Fruit fly (Drosophila melanogaster) whole organism, embryonic: ENCODE data around the gene CG10874.

Source experiments
- Ada2b ChIP-seq: fragments of 200-800 bp; sonication (Bioruptor generic); IDR thresholded peaks from 2 replicates; pipeline ENCODE4 v1.3.6; 2022; ENCODE audit warnings: missing biosample characterization, missing genetic modification characterization
- Atf-2 ChIP-seq: fragments of 200-800 bp; sonication (Bioruptor generic); optimal IDR thresholded peaks from 2 replicates; lab custom pipeline; 2016; ENCODE audit warnings: missing biosample characterization, missing genetic modification characterization
- CG11456 ChIP-seq: fragments of 200-800 bp; sonication (Bioruptor generic); IDR thresholded peaks from 3 replicates; pipeline ENCODE4 v1.3.6; 2022; ENCODE audit warnings: missing biosample characterization, missing genetic modification characterization
- CG14050 ChIP-seq: fragments of 200-800 bp; sonication (Bioruptor generic); IDR thresholded peaks from 3 replicates; pipeline ENCODE4 v1.3.6; 2022; ENCODE audit warnings: missing biosample characterization, missing genetic modification characterization
- CG1529 ChIP-seq: fragments of 200-800 bp; sonication (Bioruptor generic); optimal IDR thresholded peaks from 3 replicates; lab custom pipeline; 2018; ENCODE audit warnings: missing biosample characterization, missing genetic modification characterization
- CG16815 ChIP-seq: fragments of 200-800 bp; sonication (Bioruptor generic); optimal IDR thresholded peaks from 3 replicates; lab custom pipeline; 2017; ENCODE audit warnings: missing biosample characterization, mild to moderate bottlenecking, missing genetic modification characterization
- CG17359 ChIP-seq: fragments of 200-800 bp; sonication (Bioruptor generic); optimal IDR thresholded peaks from 3 replicates; lab custom pipeline; 2018; ENCODE audit warnings: missing biosample characterization, mild to moderate bottlenecking, missing genetic modification characterization, moderate library complexity
- CG17568 ChIP-seq: fragments of 200-800 bp; sonication (Bioruptor generic); optimal IDR thresholded peaks from 2 replicates; lab custom pipeline; 2018; ENCODE audit warnings: missing biosample characterization, mild to moderate bottlenecking, missing genetic modification characterization, moderate library complexity
- CG1792 ChIP-seq: fragments of 200-800 bp; sonication (Bioruptor generic); optimal IDR thresholded peaks from 2 replicates; lab custom pipeline; 2016; ENCODE audit warnings: missing biosample characterization, missing genetic modification characterization
- CG1832 ChIP-seq: fragments of 200-800 bp; sonication (Bioruptor generic); optimal IDR thresholded peaks from 2 replicates; lab custom pipeline; 2017; ENCODE audit warnings: missing biosample characterization, mild to moderate bottlenecking, missing genetic modification characterization, inconsistent platforms
- CG2116 ChIP-seq: fragments of 200-800 bp; sonication (Bioruptor generic); optimal IDR thresholded peaks from 3 replicates; lab custom pipeline; 2018; ENCODE audit warnings: missing biosample characterization, mild to moderate bottlenecking, missing genetic modification characterization
- CG2120 ChIP-seq: fragments of 200-800 bp; sonication (Bioruptor generic); optimal IDR thresholded peaks from 3 replicates; lab custom pipeline; 2016; ENCODE audit warnings: missing biosample characterization, missing genetic modification characterization
- CG3065 ChIP-seq: fragments of 200-800 bp; sonication (Bioruptor generic); optimal IDR thresholded peaks from 2 replicates; lab custom pipeline; 2016; ENCODE audit warnings: missing biosample characterization, missing genetic modification characterization
- CG31224 ChIP-seq: fragments of 200-800 bp; sonication (Bioruptor generic); IDR thresholded peaks from 2 replicates; pipeline ENCODE4 v1.3.6; 2022; ENCODE audit warnings: missing biosample characterization, missing genetic modification characterization
- CG34376 ChIP-seq: fragments of 200-800 bp; sonication (Bioruptor generic); optimal IDR thresholded peaks from 2 replicates; lab custom pipeline; 2018; ENCODE audit warnings: missing biosample characterization, mild to moderate bottlenecking, missing genetic modification characterization
- CG34422 ChIP-seq: fragments of 200-800 bp; sonication (Bioruptor generic); IDR thresholded peaks from 3 replicates; pipeline ENCODE4 v1.3.6; 2022; ENCODE audit warnings: missing biosample characterization, missing genetic modification characterization
- CG3995 ChIP-seq: fragments of 200-800 bp; sonication (Bioruptor generic); optimal IDR thresholded peaks from 3 replicates; lab custom pipeline; 2016; ENCODE audit warnings: missing biosample characterization, missing genetic modification characterization
- CG4820 ChIP-seq: fragments of 200-800 bp; sonication (Bioruptor generic); optimal IDR thresholded peaks from 3 replicates; lab custom pipeline; 2016; ENCODE audit warnings: missing biosample characterization, missing genetic modification characterization
- CG6654 ChIP-seq: fragments of 200-800 bp; sonication (Bioruptor generic); optimal IDR thresholded peaks from 2 replicates; lab custom pipeline; 2017; ENCODE audit warnings: missing biosample characterization, mild to moderate bottlenecking, missing genetic modification characterization
- CG6854 ChIP-seq: fragments of 200-800 bp; sonication (Bioruptor generic); optimal IDR thresholded peaks from 3 replicates; lab custom pipeline; 2017; ENCODE audit warnings: missing biosample characterization, mild to moderate bottlenecking, missing genetic modification characterization
- CG7271 ChIP-seq: fragments of 200-800 bp; sonication (Bioruptor generic); optimal IDR thresholded peaks from 2 replicates; lab custom pipeline; 2018; ENCODE audit warnings: missing biosample characterization, mild to moderate bottlenecking, missing genetic modification characterization, moderate library complexity
- CG8089 ChIP-seq: fragments of 200-800 bp; sonication (Bioruptor generic); optimal IDR thresholded peaks from 3 replicates; lab custom pipeline; 2016; ENCODE audit warnings: missing biosample characterization, missing genetic modification characterization
- CG8924 ChIP-seq: fragments of 200-800 bp; optimal IDR thresholded peaks from 3 replicates; lab custom pipeline; 2019; ENCODE audit warnings: missing biosample characterization, mild to moderate bottlenecking, missing genetic modification characterization, moderate library complexity
- CG9437 ChIP-seq: fragments of 200-800 bp; sonication (Bioruptor generic); optimal IDR thresholded peaks from 2 replicates; lab custom pipeline; 2018; ENCODE audit warnings: missing biosample characterization, mild to moderate bottlenecking, missing genetic modification characterization
- CTCF ChIP-seq: fragments of 200-800 bp; sonication (Bioruptor generic); optimal IDR thresholded peaks from 2 replicates; lab custom pipeline; 2017; ENCODE audit warnings: missing biosample characterization, mild to moderate bottlenecking, missing genetic modification characterization, moderate library complexity
- CoRest ChIP-seq: fragments of 200-800 bp; sonication (Bioruptor generic); optimal IDR thresholded peaks from 3 replicates; lab custom pipeline; 2018; ENCODE audit warnings: missing biosample characterization, mild to moderate bottlenecking, missing genetic modification characterization, moderate library complexity
- D19A ChIP-seq: fragments of 200-800 bp; optimal IDR thresholded peaks from 3 replicates; lab custom pipeline; 2019; ENCODE audit warnings: missing biosample characterization, mild to moderate bottlenecking, missing genetic modification characterization, moderate library complexity
- Drgx ChIP-seq: fragments of 200-800 bp; sonication (Bioruptor generic); IDR thresholded peaks from 2 replicates; pipeline ENCODE4 v1.3.6; 2022; ENCODE audit warnings: missing biosample characterization, missing genetic modification characterization
- Hmx ChIP-seq: fragments of 200-800 bp; sonication (Bioruptor generic); optimal IDR thresholded peaks from 2 replicates; lab custom pipeline; 2016; ENCODE audit warnings: missing biosample characterization, missing genetic modification characterization
- Meics ChIP-seq: fragments of 200-800 bp; sonication (Bioruptor generic); optimal IDR thresholded peaks from 2 replicates; lab custom pipeline; 2017; ENCODE audit warnings: missing biosample characterization, mild to moderate bottlenecking, missing genetic modification characterization
- Mes4 ChIP-seq: fragments of 200-800 bp; sonication (Bioruptor generic); optimal IDR thresholded peaks from 2 replicates; lab custom pipeline; 2016; ENCODE audit warnings: missing biosample characterization, missing genetic modification characterization
- NFAT ChIP-seq: fragments of 200-800 bp; sonication (Bioruptor generic); IDR thresholded peaks from 2 replicates; pipeline ENCODE4 v1.3.6; 2022; ENCODE audit warnings: missing biosample characterization, missing genetic modification characterization
- Optix ChIP-seq: fragments of 200-800 bp; sonication (Bioruptor generic); IDR thresholded peaks from 3 replicates; pipeline ENCODE4 v1.3.6; 2022; ENCODE audit warnings: missing biosample characterization, missing genetic modification characterization
- PHDP ChIP-seq: fragments of 200-800 bp; sonication (Bioruptor generic); optimal IDR thresholded peaks from 3 replicates; lab custom pipeline; 2018; ENCODE audit warnings: missing biosample characterization, mild to moderate bottlenecking, missing genetic modification characterization, moderate library complexity
- Sox100B ChIP-seq: fragments of 200-800 bp; sonication (Bioruptor generic); optimal IDR thresholded peaks from 3 replicates; lab custom pipeline; 2018; ENCODE audit warnings: missing biosample characterization, mild to moderate bottlenecking, missing genetic modification characterization
- Sox102F ChIP-seq: fragments of 200-800 bp; sonication (Bioruptor generic); optimal IDR thresholded peaks from 2 replicates; lab custom pipeline; 2018; ENCODE audit warnings: missing biosample characterization, mild to moderate bottlenecking, missing genetic modification characterization, moderate library complexity
- aop ChIP-seq: fragments of 200-800 bp; sonication (Bioruptor generic); IDR thresholded peaks from 2 replicates; pipeline ENCODE4 v1.3.6; 2022; ENCODE audit warnings: missing biosample characterization, missing genetic modification characterization
- bbx ChIP-seq: fragments of 200-800 bp; sonication (Bioruptor generic); IDR thresholded peaks from 2 replicates; pipeline ENCODE4 v1.3.6; 2022; ENCODE audit warnings: missing biosample characterization, missing genetic modification characterization; ENCODE audit not compliant: partially characterized antibody
- cad ChIP-seq: fragments of >200 bp; optimal IDR thresholded peaks from 2 replicates; lab custom pipeline; 2017; ENCODE audit warnings: missing biosample characterization, missing genetic modification characterization
- ems ChIP-seq: fragments of 200-800 bp; sonication (Bioruptor generic); optimal IDR thresholded peaks from 3 replicates; lab custom pipeline; 2016; ENCODE audit warnings: missing biosample characterization, missing genetic modification characterization
- fru ChIP-seq: fragments of >200 bp; optimal IDR thresholded peaks from 2 replicates; lab custom pipeline; 2017
- inv ChIP-seq: fragments of 200-800 bp; sonication (Bioruptor generic); IDR thresholded peaks from 2 replicates; pipeline ENCODE4 v1.3.6; 2022; ENCODE audit warnings: missing biosample characterization, missing genetic modification characterization; ENCODE audit not compliant: partially characterized antibody
- pum ChIP-seq: fragments of 200-800 bp; sonication (Bioruptor generic); optimal IDR thresholded peaks from 2 replicates; lab custom pipeline; 2016; ENCODE audit warnings: missing biosample characterization, missing genetic modification characterization
- ro ChIP-seq: fragments of 200-800 bp; sonication (Bioruptor generic); IDR thresholded peaks from 2 replicates; pipeline ENCODE4 v1.3.6; 2022; ENCODE audit warnings: missing biosample characterization, missing genetic modification characterization
- tio ChIP-seq: fragments of 200-800 bp; sonication (Bioruptor generic); optimal IDR thresholded peaks from 2 replicates; lab custom pipeline; 2017; ENCODE audit warnings: missing biosample characterization, missing genetic modification characterization, inconsistent platforms
- tup ChIP-seq: fragments of 200-800 bp; sonication (Bioruptor generic); optimal IDR thresholded peaks from 2 replicates; lab custom pipeline; 2016; ENCODE audit warnings: missing biosample characterization, mild to moderate bottlenecking, missing genetic modification characterization, moderate library complexity
- unc-4 ChIP-seq: fragments of 200-800 bp; sonication (Bioruptor generic); IDR thresholded peaks from 2 replicates; pipeline ENCODE4 v1.3.6; 2022; ENCODE audit warnings: missing biosample characterization, missing genetic modification characterization; ENCODE audit not compliant: partially characterized antibody
- wdn ChIP-seq: fragments of 200-800 bp; sonication (Bioruptor generic); IDR thresholded peaks from 2 replicates; pipeline ENCODE4 v1.3.6; 2022; ENCODE audit warnings: missing biosample characterization, missing genetic modification characterization
- wek ChIP-seq: fragments of 200-800 bp; sonication (Bioruptor generic); optimal IDR thresholded peaks from 3 replicates; lab custom pipeline; 2018; ENCODE audit warnings: missing biosample characterization, mild to moderate bottlenecking, missing genetic modification characterization, moderate library complexity
- yki ChIP-seq: fragments of >200 bp; optimal IDR thresholded peaks from 3 replicates; lab custom pipeline; 2018
- zen ChIP-seq: fragments of 200-800 bp; sonication (Bioruptor generic); optimal IDR thresholded peaks from 3 replicates; lab custom pipeline; 2018; ENCODE audit warnings: missing biosample characterization, mild to moderate bottlenecking, missing genetic modification characterization, moderate library complexity
- zf30C ChIP-seq: fragments of 200-800 bp; sonication (Bioruptor generic); optimal IDR thresholded peaks from 3 replicates; lab custom pipeline; 2018; ENCODE audit warnings: missing biosample characterization, mild to moderate bottlenecking, missing genetic modification characterization

The CG10874 gene

DNA sequence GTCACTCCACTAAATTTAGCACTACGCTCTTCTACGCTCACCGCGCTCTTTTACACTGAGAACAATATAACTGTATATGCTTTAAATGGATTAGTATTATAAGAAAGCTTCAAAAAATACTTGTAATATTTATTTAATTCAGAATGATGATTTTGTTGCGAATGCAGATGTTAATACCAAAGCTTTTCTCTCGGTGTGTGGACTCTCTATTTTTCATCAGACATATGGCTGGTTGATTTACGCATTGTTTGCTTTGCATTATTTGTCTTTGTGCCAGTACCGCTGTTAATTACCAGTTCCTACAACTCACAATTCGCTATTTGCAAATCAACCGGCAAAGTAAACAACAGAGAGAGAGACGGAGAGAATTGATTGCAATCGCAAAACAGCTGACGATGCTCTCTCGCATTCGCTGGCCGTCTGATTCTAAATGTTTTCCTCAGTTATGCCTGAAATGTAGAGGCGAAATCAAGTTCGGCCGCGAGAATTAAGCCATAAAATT, 29.5 kb upstream of the CG10874 start (continued):
- TF ChIP-seq Meics (GFP tag; lab: Kevin White, UChicago), result peak; percentile 97
- peak; percentile 81 for TF ChIP-seq CG6654 (GFP tag; lab: Kevin White, UChicago)
- peak; percentile 96 for TF ChIP-seq CG17359 (tag; lab: Kevin White, UChicago)
- TF ChIP-seq CG8924 (tag; lab: Kevin White, UChicago), result peak; percentile 98
- TF ChIP-seq inv (GFP tag; lab: Robert Waterston, UW), result no peak
- peak; percentile 78 for TF ChIP-seq Hmx (GFP tag; lab: Kevin White, UChicago)
- TF ChIP-seq CG2116 (GFP tag; lab: Kevin White, UChicago), result peak; percentile 89
- peak; percentile 98 for TF ChIP-seq NFAT (GFP tag; lab: Robert Waterston, UW)
- TF ChIP-seq unc-4 (GFP tag; lab: Robert Waterston, UW), result no peak
- TF ChIP-seq yki (lab: Kevin White, UChicago), result no peak
- TF ChIP-seq CoRest (tag; lab: Kevin White, UChicago), result peak; percentile 97
- TF ChIP-seq bbx (GFP tag; lab: Robert Waterston, UW), result no peak
- peak; percentile 98 for TF ChIP-seq PHDP (tag; lab: Kevin White, UChicago)
- TF ChIP-seq tio (GFP tag; lab: Kevin White, UChicago), result peak; percentile 97
- no peak for TF ChIP-seq cad (GFP tag; lab: Kevin White, UChicago)
- peak; percentile 99 for TF ChIP-seq CG11456
- peak; percentile 94 for TF ChIP-seq ems (GFP tag; lab: Kevin White, UChicago)
- peak; percentile 89 for TF ChIP-seq D19A (tag; lab: Kevin White, UChicago)
- TF ChIP-seq CG6854 (GFP tag; lab: Kevin White, UChicago), result peak; percentile 94
- peak; percentile 94 for TF ChIP-seq Atf-2
- peak; percentile 88 for TF ChIP-seq Mes4 (GFP tag; lab: Kevin White, UChicago)
- peak; percentile 92 for TF ChIP-seq Optix (GFP tag; lab: Robert Waterston, UW)
- peak; percentile 69 for TF ChIP-seq CG7271 (tag; lab: Kevin White, UChicago)
- peak; percentile 97 for TF ChIP-seq aop (GFP tag; lab: Robert Waterston, UW)
- TF ChIP-seq wek, result peak; percentile 84
- peak; percentile 90 for TF ChIP-seq tup
- TF ChIP-seq zen (tag; lab: Kevin White, UChicago), result peak; percentile 94
- TF ChIP-seq CG4820 (GFP tag; lab: Kevin White, UChicago), result peak; percentile 93
- peak; percentile 94 for TF ChIP-seq CG31224 (GFP tag; lab: Robert Waterston, UW)
- peak; percentile 94 for TF ChIP-seq CG34376 (GFP tag; lab: Kevin White, UChicago)
- peak; percentile 97 for TF ChIP-seq CG14050 (GFP tag; lab: Robert Waterston, UW)
- peak; percentile 41 for TF ChIP-seq CTCF (GFP tag; lab: Kevin White, UChicago)
- peak; percentile 99 for TF ChIP-seq Drgx
- peak; percentile 94 for TF ChIP-seq CG16815 (GFP tag; lab: Kevin White, UChicago)
- TF ChIP-seq fru, result no peak
- TF ChIP-seq CG3065 (GFP tag; lab: Kevin White, UChicago), result peak; percentile 84
- TF ChIP-seq CG17568 (GFP tag; lab: Kevin White, UChicago), result peak; percentile 93
- peak; percentile 99 for TF ChIP-seq CG34422 (GFP tag; lab: Robert Waterston, UW)
- peak; percentile 93 for TF ChIP-seq pum (GFP tag; lab: Kevin White, UChicago)
- TF ChIP-seq CG8089 (GFP tag; lab: Kevin White, UChicago), result peak; percentile 91
- TF ChIP-seq CG2120, result peak; percentile 99
- TF ChIP-seq zf30C (GFP tag; lab: Kevin White, UChicago), result peak; percentile 85
- TF ChIP-seq CG1792 (GFP tag; lab: Kevin White, UChicago), result peak; percentile 91
- TF ChIP-seq CG1529 (GFP tag; lab: Kevin White, UChicago), result peak; percentile 95
- peak; percentile 95 for TF ChIP-seq Sox100B (GFP tag; lab: Kevin White, UChicago)
- TF ChIP-seq CG1832 (GFP tag; lab: Kevin White, UChicago), result no peak
- TF ChIP-seq Ada2b, result peak; percentile 98
- TF ChIP-seq Sox102F (GFP tag; lab: Kevin White, UChicago), result peak; percentile 97
- peak; percentile 94 for TF ChIP-seq ro (GFP tag; lab: Robert Waterston, UW)
- peak; percentile 93 for TF ChIP-seq CG9437
- TF ChIP-seq wdn, result peak; percentile 96
- peak; percentile 71 for TF ChIP-seq CG3995
